Worm (Caenorhabditis elegans) whole organism, L4 larva: ENCODE measurements around the gene Y7A5A.5.

Experiments
- D1046.2 ChIP-seq: fragments of 200-800 bp; sonication (Bioruptor generic); IDR thresholded peaks from 2 replicates; pipeline ENCODE4 v1.3.6; 2022; ENCODE audit warnings: missing genetic modification characterization, missing compliant biosample characterization
- F10B5.3 ChIP-seq: sonication (generic microtip); optimal IDR thresholded peaks from 2 replicates; lab custom pipeline; 2016; ENCODE audit warnings: mild to moderate bottlenecking, missing genetic modification characterization, missing compliant biosample characterization
- F37D6.2 ChIP-seq: sonication (generic microtip); optimal IDR thresholded peaks from 2 replicates; lab custom pipeline; 2016; ENCODE audit warnings: mild to moderate bottlenecking, missing genetic modification characterization, missing compliant biosample characterization
- F44E2.7 ChIP-seq: fragments of 200-800 bp; sonication (Bioruptor generic); IDR thresholded peaks from 2 replicates; pipeline ENCODE4 v2.1.2; 2022; ENCODE audit warnings: missing genetic modification characterization, missing compliant biosample characterization
- Y48G9A.11 ChIP-seq: fragments of 200-800 bp; sonication (Bioruptor generic); IDR thresholded peaks from 2 replicates; pipeline ENCODE4 v1.3.6; 2022; ENCODE audit warnings: missing genetic modification reagents, missing genetic modification characterization, missing compliant biosample characterization
- Y5F2A.4 ChIP-seq: fragments of 200-800 bp; sonication (Bioruptor generic); optimal IDR thresholded peaks from 2 replicates; lab custom pipeline; 2018; ENCODE audit warnings: mild to moderate bottlenecking, missing genetic modification characterization, missing compliant biosample characterization
- ZK546.5 ChIP-seq, 2 experiments: sonication (generic microtip); optimal IDR thresholded peaks; 2 replicates each; lab custom pipeline; 2017; ENCODE audit warnings: missing biosample characterization in 2 of 2, missing genetic modification characterization in 2 of 2
- attf-4 ChIP-seq: sonication (generic microtip); optimal IDR thresholded peaks from 3 replicates; lab custom pipeline; 2017; ENCODE audit warnings: missing biosample characterization, missing genetic modification characterization
- ceh-82 ChIP-seq: sonication (generic microtip); optimal IDR thresholded peaks from 2 replicates; lab custom pipeline; 2017; ENCODE audit warnings: missing biosample characterization, missing genetic modification characterization
- daf-19 ChIP-seq: fragments of 200-800 bp; sonication (Bioruptor generic); conservative IDR thresholded peaks from 2 replicates; pipeline ENCODE4 v1.3.6; 2022; ENCODE audit warnings: missing genetic modification characterization, missing compliant biosample characterization
- dmd-9 ChIP-seq: fragments of 200-800 bp; sonication (Bioruptor generic); IDR thresholded peaks from 2 replicates; pipeline ENCODE4 v1.3.6; 2022; ENCODE audit warnings: missing genetic modification reagents, missing genetic modification characterization, missing compliant biosample characterization
- dpl-1 ChIP-seq: fragments of 150-350 bp; optimal IDR thresholded peaks from 2 replicates; lab custom pipeline; 2014; ENCODE audit warnings: missing biosample characterization, missing genetic modification reagents, missing genetic modification characterization
- duxl-1 ChIP-seq: sonication (generic microtip); optimal IDR thresholded peaks from 2 replicates; lab custom pipeline; 2016; ENCODE audit warnings: mild to moderate bottlenecking, missing genetic modification characterization, moderate library complexity, missing compliant biosample characterization; ENCODE audit not compliant: poor library complexity
- egl-43 ChIP-seq: fragments of 200-800 bp; sonication (Bioruptor generic); IDR thresholded peaks from 2 replicates; pipeline ENCODE4 v1.3.6; 2022; ENCODE audit warnings: missing genetic modification reagents, missing genetic modification characterization, missing compliant biosample characterization
- fkh-10 ChIP-seq: fragments of 150-350 bp; optimal IDR thresholded peaks from 2 replicates; lab custom pipeline; 2014; ENCODE audit warnings: missing biosample characterization, missing genetic modification reagents, missing genetic modification characterization
- fos-1 ChIP-seq: fragments of 150-350 bp; optimal IDR thresholded peaks from 2 replicates; lab custom pipeline; 2014; ENCODE audit warnings: missing biosample characterization, missing genetic modification characterization
- hif-1 ChIP-seq, 2 experiments: sonication (generic microtip); optimal IDR thresholded peaks; 2 replicates each; lab custom pipeline; 2016 to 2017; ENCODE audit warnings: missing compliant biosample characterization in 2 of 2, missing genetic modification characterization in 2 of 2, missing genetic modification reagents in 2 of 2, missing genotype in 2 of 2, mild to moderate bottlenecking in 1 of 2
- hlh-30 ChIP-seq: sonication (generic microtip); optimal IDR thresholded peaks from 2 replicates; lab custom pipeline; 2017; ENCODE audit warnings: antibody characterized with exemption, mild to moderate bottlenecking, missing genetic modification characterization, missing compliant biosample characterization; ENCODE audit not compliant: insufficient read depth
- hmg-1.1 ChIP-seq: fragments of 200-800 bp; sonication (Bioruptor generic); IDR thresholded peaks from 2 replicates; pipeline ENCODE4 v1.3.6; 2022; ENCODE audit warnings: missing genetic modification reagents, missing genetic modification characterization, missing compliant biosample characterization
- lin-38 ChIP-seq: fragments of 200-800 bp; sonication (Bioruptor generic); IDR thresholded peaks from 2 replicates; pipeline ENCODE4 v1.3.6; 2022; ENCODE audit warnings: missing genetic modification reagents, missing genetic modification characterization, missing compliant biosample characterization
- lir-3 ChIP-seq: sonication (generic microtip); optimal IDR thresholded peaks from 2 replicates; lab custom pipeline; 2016; ENCODE audit warnings: mild to moderate bottlenecking, missing genetic modification characterization, missing compliant biosample characterization
- mdt-29 ChIP-seq: fragments of 200-800 bp; sonication (Bioruptor generic); IDR thresholded peaks from 2 replicates; pipeline ENCODE4 v1.3.6; 2022; ENCODE audit warnings: missing genetic modification reagents, missing genetic modification characterization, missing compliant biosample characterization
- mep-1 ChIP-seq: fragments of 150-350 bp; sonication (generic microtip); optimal IDR thresholded peaks from 3 replicates; lab custom pipeline; 2014; ENCODE audit warnings: missing biosample characterization, missing genetic modification characterization
- mxl-2 ChIP-seq: fragments of 200-800 bp; sonication (Bioruptor generic); conservative IDR thresholded peaks from 2 replicates; pipeline ENCODE4 v1.3.6; 2022; ENCODE audit warnings: missing genetic modification reagents, missing genetic modification characterization, missing compliant biosample characterization
- mxl-3 ChIP-seq: fragments of 200-800 bp; sonication (Bioruptor generic); optimal IDR thresholded peaks from 2 replicates; lab custom pipeline; 2018; ENCODE audit warnings: mild to moderate bottlenecking, missing genetic modification characterization, missing compliant biosample characterization
- nhr-10 ChIP-seq: fragments of 150-350 bp; optimal IDR thresholded peaks from 2 replicates; lab custom pipeline; 2014; ENCODE audit warnings: missing biosample characterization, missing genetic modification characterization
- nhr-237 ChIP-seq: sonication (generic microtip); optimal IDR thresholded peaks from 2 replicates; lab custom pipeline; 2017; ENCODE audit warnings: missing biosample characterization, missing genetic modification characterization
- nhr-28 ChIP-seq: fragments of 150-350 bp; optimal IDR thresholded peaks from 2 replicates; lab custom pipeline; 2014; ENCODE audit warnings: missing biosample characterization, missing genetic modification characterization
- nhr-41 ChIP-seq: fragments of 200-800 bp; sonication (Bioruptor generic); IDR thresholded peaks from 2 replicates; pipeline ENCODE4 v1.3.6; 2022; ENCODE audit warnings: missing genetic modification reagents, missing genetic modification characterization, missing compliant biosample characterization
- nhr-76 ChIP-seq: fragments of 150-350 bp; optimal IDR thresholded peaks from 2 replicates; lab custom pipeline; 2014; ENCODE audit warnings: missing biosample characterization, missing genetic modification characterization
- nhr-77 ChIP-seq: fragments of 150-350 bp; optimal IDR thresholded peaks from 2 replicates; lab custom pipeline; 2014; ENCODE audit warnings: missing biosample characterization, missing genetic modification characterization
- pha-4 ChIP-seq, 2 experiments: fragments of 150-350 bp in 1 of 2; fragments of 200-800 bp in 1 of 2; sonication (Bioruptor generic) in 1 of 2; IDR thresholded peaks in 1 of 2; optimal IDR thresholded peaks in 1 of 2; 2 replicates each; pipeline versions ENCODE4 v1.3.6 to Lab custom; 2014 to 2022; ENCODE audit warnings: missing genetic modification characterization in 2 of 2, missing genetic modification reagents in 2 of 2, missing biosample characterization in 1 of 2, missing compliant biosample characterization in 1 of 2
- pqm-1 ChIP-seq: sonication (generic microtip); optimal IDR thresholded peaks from 2 replicates; lab custom pipeline; 2017; ENCODE audit warnings: missing biosample characterization, missing genetic modification characterization
- sdz-12 ChIP-seq: fragments of 200-800 bp; sonication (Bioruptor generic); optimal IDR thresholded peaks from 2 replicates; lab custom pipeline; 2018; ENCODE audit warnings: mild to moderate bottlenecking, missing genetic modification characterization, missing compliant biosample characterization
- spr-3 ChIP-seq: fragments of 200-800 bp; sonication (Bioruptor generic); optimal IDR thresholded peaks from 2 replicates; lab custom pipeline; 2018; ENCODE audit warnings: mild to moderate bottlenecking, missing genetic modification characterization, missing compliant biosample characterization
- tra-1 ChIP-seq: fragments of 200-800 bp; sonication (Bioruptor generic); IDR thresholded peaks from 2 replicates; pipeline ENCODE4 v1.3.6; 2022; ENCODE audit warnings: missing genetic modification reagents, missing genetic modification characterization, missing compliant biosample characterization
- unc-62 ChIP-seq, 3 experiments: fragments of 150-350 bp in 1 of 3; sonication (generic microtip); optimal IDR thresholded peaks in 2 of 3; peaks in 1 of 3; 1 replicate in 1 of 3; 2 replicates in 2 of 3; lab custom pipeline; 2014 to 2017; ENCODE audit warnings: missing biosample characterization in 3 of 3, missing genetic modification characterization in 3 of 3, missing genetic modification reagents in 3 of 3, missing genotype in 1 of 3
- zag-1 ChIP-seq: fragments of 150-350 bp; optimal IDR thresholded peaks from 2 replicates; lab custom pipeline; 2014; ENCODE audit warnings: missing biosample characterization, missing genetic modification characterization
- zfp-2 ChIP-seq: sonication (generic microtip); optimal IDR thresholded peaks from 2 replicates; lab custom pipeline; 2016; ENCODE audit warnings: mild to moderate bottlenecking, missing genetic modification characterization, missing compliant biosample characterization
- zfp-3 ChIP-seq: fragments of 200-800 bp; sonication (Bioruptor generic); conservative IDR thresholded peaks from 2 replicates; pipeline ENCODE4 v1.3.6; 2022; ENCODE audit warnings: missing genetic modification reagents, missing genetic modification characterization, missing compliant biosample characterization
- ztf-11 ChIP-seq: fragments of 150-350 bp; optimal IDR thresholded peaks from 2 replicates; lab custom pipeline; 2014; ENCODE audit warnings: missing biosample characterization, missing genetic modification characterization

Y7A5A.5 gene

ce11 chrX:15796633-15797032 is 10.0 kb upstream of the Y7A5A.5 start (continued):
- TF ChIP-seq hlh-30 (tag; lab: Kevin White, UChicago), result peak; percentile 14
- TF ChIP-seq spr-3, result peak; percentile 21
- no peak for TF ChIP-seq daf-19
- no peak for TF ChIP-seq nhr-10
- no peak for TF ChIP-seq dmd-9 (GFP tag; lab: Robert Waterston, UW)

ce11 chrX:15794977-15795376 is 8.4 kb upstream of the Y7A5A.5 start, which contains the start of gene Y7A5A.10:
TSS of gene Y7A5A.10 (minus strand) at chrX:15795077.
- TF ChIP-seq mxl-2 (no peak), nhr-237 (tag; lab: Kevin White, UChicago) (no peak), mep-1 (tag; lab: Kevin White, UChicago) (no peak), nhr-28 (tag; lab: Kevin White, UChicago) (no peak), pqm-1 (tag; lab: Kevin White, UChicago) (no peak), pha-4 (GFP tag; IDR thresholded peaks at IDR 0.05; lab: Robert Waterston, UW) (no peak), pha-4 (tag; optimal IDR thresholded peaks at IDR 0.05; lab: Kevin White, UChicago) (no peak), hif-1 (tag; optimal IDR thresholded peaks at IDR 0.05; lab: Kevin White, UChicago) (no peak), F10B5.3 (tag; lab: Kevin White, UChicago) (no peak), hmg-1.1 (no peak), daf-19 (no peak), nhr-77 (no peak), dmd-9 (GFP tag; lab: Robert Waterston, UW) (no peak), zfp-3 (GFP tag; lab: Robert Waterston, UW) (no peak), nhr-10 (no peak), attf-4 (tag; lab: Kevin White, UChicago) (no peak), zag-1 (no peak), mxl-3 (GFP tag; lab: Kevin White, UChicago) (no peak), D1046.2 (no peak), tra-1 (no peak), mdt-29 (GFP tag; lab: Robert Waterston, UW) (no peak)

- TF ChIP-seq fos-1 (tag; lab: Kevin White, UChicago) (no peak), nhr-76 (tag; lab: Kevin White, UChicago) (no peak), F44E2.7 (GFP tag; lab: Robert Waterston, UW) (no peak), duxl-1 (no peak), sdz-12 (no peak), F37D6.2 (tag; lab: Kevin White, UChicago) (no peak), dpl-1 (GFP tag; lab: Kevin White, UChicago) (no peak), Y5F2A.4 (no peak), zfp-2 (tag; lab: Kevin White, UChicago) (no peak), ztf-11 (no peak), unc-62 (GFP tag; optimal IDR thresholded peaks at IDR 0.05 in 1 of 2; lab: Kevin White, UChicago) (no peak), unc-62 (tag; optimal IDR thresholded peaks at IDR 0.05; lab: Kevin White, UChicago) (no peak), lin-38 (GFP tag; lab: Robert Waterston, UW) (no peak), lir-3 (no peak), ZK546.5 (tag; optimal IDR thresholded peaks at IDR 0.05; lab: Kevin White, UChicago) (no peak), Y48G9A.11 (no peak), ceh-82 (tag; lab: Kevin White, UChicago) (no peak), nhr-41 (GFP tag; lab: Robert Waterston, UW) (no peak), egl-43 (GFP tag; lab: Robert Waterston, UW) (no peak), fkh-10 (GFP tag; lab: Kevin White, UChicago) (no peak)
These were observed 2.1 kb downstream of the Y7A5A.5 start, which contains the start of gene Y7A5A.3 for ce11 chrX:15784570-15784969. TSS of gene Y7A5A.3 (minus strand) at chrX:15784670.
